Worm (Caenorhabditis elegans): ENCODE data around the gene perm-4.

DNA sequence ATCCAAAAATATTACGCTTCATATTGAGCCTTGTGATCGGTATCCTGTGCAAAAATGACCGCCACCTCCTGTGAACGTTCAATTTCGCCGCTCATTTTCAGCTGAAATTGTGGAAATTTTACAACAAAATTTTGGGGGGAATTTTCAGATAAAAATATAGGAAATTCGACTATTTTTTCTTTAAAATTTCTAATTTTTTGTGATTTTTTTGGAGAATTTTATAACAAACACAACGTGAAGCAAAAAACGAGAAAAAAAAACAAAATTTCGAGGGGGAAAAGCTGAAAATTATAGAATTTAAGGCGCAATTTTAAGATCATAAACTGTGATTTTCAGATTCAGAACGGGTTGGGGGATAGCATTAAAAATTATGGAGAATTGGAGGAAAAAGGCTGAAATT lies 38.0 kb downstream of the perm-4 start, which contains the start of gene csn-4:
- TF ChIP-seq mdl-1 (tag; optimal IDR thresholded peaks at IDR 0.05), result no peak
- no peak for TF ChIP-seq nhr-6 (tag; optimal IDR thresholded peaks at IDR 0.05)
- TF ChIP-seq spr-1 (tag; optimal IDR thresholded peaks at IDR 0.05), result no peak
- TF ChIP-seq lin-38 (GFP tag; IDR thresholded peaks at IDR 0.05), result no peak
- TF ChIP-seq snpc-4 (tag; optimal IDR thresholded peaks at IDR 0.05), result no peak

Data from whole organism, L4 larva.